Fruit fly (Drosophila melanogaster) whole organism, embryonic: ENCODE measurements around the gene TwdlP.

Experiments used
- CG10209 ChIP-seq: fragments of 200-800 bp; sonication (Bioruptor generic); optimal IDR thresholded peaks from 3 replicates; lab custom pipeline; 2017; ENCODE audit warnings: missing biosample characterization, mild to moderate bottlenecking, missing genetic modification characterization, missing genetic modification reagents
- CG10267 ChIP-seq: fragments of 200-800 bp; sonication (Bioruptor generic); optimal IDR thresholded peaks from 2 replicates; lab custom pipeline; 2018; ENCODE audit warnings: missing biosample characterization, mild to moderate bottlenecking, missing genetic modification characterization, moderate library complexity
- CG16779 ChIP-seq: fragments of 200-800 bp; sonication (Bioruptor generic); IDR thresholded peaks from 2 replicates; pipeline ENCODE4 v1.3.6; 2022; ENCODE audit warnings: missing biosample characterization, missing genetic modification characterization
- CG6765 ChIP-seq: fragments of 200-800 bp; sonication (Bioruptor generic); optimal IDR thresholded peaks from 3 replicates; lab custom pipeline; 2017; ENCODE audit warnings: missing biosample characterization, mild to moderate bottlenecking, missing genetic modification characterization
- CG8089 ChIP-seq: fragments of 200-800 bp; sonication (Bioruptor generic); optimal IDR thresholded peaks from 3 replicates; lab custom pipeline; 2016; ENCODE audit warnings: missing biosample characterization, missing genetic modification characterization
- Elba2 ChIP-seq: fragments of 200-800 bp; sonication (Bioruptor generic); optimal IDR thresholded peaks from 3 replicates; lab custom pipeline; 2016; ENCODE audit warnings: missing biosample characterization, missing genetic modification characterization
- chinmo ChIP-seq: fragments of 200-800 bp; sonication (Bioruptor generic); IDR thresholded peaks from 4 replicates; pipeline ENCODE4 v1.3.6; 2022; ENCODE audit warnings: missing biosample characterization, missing genetic modification characterization; ENCODE audit not compliant: partially characterized antibody
- crol ChIP-seq: fragments of 200-800 bp; sonication (Bioruptor generic); IDR thresholded peaks from 2 replicates; pipeline ENCODE4 v1.3.6; 2022; ENCODE audit warnings: missing biosample characterization, missing genetic modification characterization
- h ChIP-seq: fragments of >200 bp; optimal IDR thresholded peaks from 2 replicates; lab custom pipeline; 2017
- kah ChIP-seq: fragments of 200-800 bp; sonication (Bioruptor generic); optimal IDR thresholded peaks from 2 replicates; lab custom pipeline; 2018; ENCODE audit warnings: missing biosample characterization, mild to moderate bottlenecking, missing genetic modification characterization
- kay ChIP-seq: fragments of 200-800 bp; sonication (Bioruptor generic); optimal IDR thresholded peaks from 2 replicates; lab custom pipeline; 2016; ENCODE audit warnings: missing biosample characterization, missing genetic modification characterization
- peb ChIP-seq: fragments of 200-800 bp; sonication (Bioruptor generic); IDR thresholded peaks from 2 replicates; pipeline ENCODE4 v1.3.6; 2022; ENCODE audit warnings: missing biosample characterization, missing genetic modification characterization
- tup ChIP-seq: fragments of 200-800 bp; sonication (Bioruptor generic); optimal IDR thresholded peaks from 2 replicates; lab custom pipeline; 2016; ENCODE audit warnings: missing biosample characterization, mild to moderate bottlenecking, missing genetic modification characterization, moderate library complexity
- usp ChIP-seq: fragments of >200 bp; optimal IDR thresholded peaks from 2 replicates; lab custom pipeline; 2017; ENCODE audit warnings: missing biosample characterization, missing genetic modification characterization

dm6 chr3R:26634585-26634984 is 13.4 kb upstream of the TwdlP start, which contains the start of gene TwdlR:
- TF ChIP-seq Elba2 (GFP tag; lab: Kevin White, UChicago) (no peak), usp (GFP tag; lab: Kevin White, UChicago) (no peak), CG16779 (GFP tag; lab: Robert Waterston, UW) (no peak), CG10209 (GFP tag; lab: Kevin White, UChicago) (no peak), h (lab: Kevin White, UChicago) (no peak), kah (GFP tag; lab: Kevin White, UChicago) (no peak), kay (GFP tag; lab: Kevin White, UChicago) (no peak), peb (GFP tag; lab: Robert Waterston, UW) (no peak), CG10267 (tag; lab: Kevin White, UChicago) (no peak), crol (GFP tag; lab: Robert Waterston, UW) (no peak), chinmo (GFP tag; lab: Robert Waterston, UW) (no peak), CG8089 (no peak), tup (no peak), CG6765 (GFP tag; lab: Kevin White, UChicago) (no peak)
